Worm (Caenorhabditis elegans) whole organism, mixed stage, embryonic: ENCODE results near the gene K02E10.5.

Experiments used
- M03D4.4 ChIP-seq: sonication (generic microtip); optimal IDR thresholded peaks from 2 replicates; lab custom pipeline; 2017; ENCODE audit warnings: mild to moderate bottlenecking, missing genetic modification characterization, missing compliant biosample characterization
- bed-3 ChIP-seq: fragments of 200-800 bp; sonication (Bioruptor generic); optimal IDR thresholded peaks from 3 replicates; lab custom pipeline; 2018; ENCODE audit warnings: mild to moderate bottlenecking, missing genetic modification characterization, moderate library complexity, missing compliant biosample characterization
- ceh-39 ChIP-seq: fragments of 150-350 bp; optimal IDR thresholded peaks from 2 replicates; lab custom pipeline; 2014; ENCODE audit warnings: missing biosample characterization, missing genetic modification characterization
- ceh-43 ChIP-seq: fragments of 200-800 bp; sonication (Bioruptor generic); optimal IDR thresholded peaks from 2 replicates; lab custom pipeline; 2018; ENCODE audit warnings: mild to moderate bottlenecking, missing genetic modification characterization, moderate library complexity, missing compliant biosample characterization
- ces-1 ChIP-seq: fragments of 150-350 bp; optimal IDR thresholded peaks from 2 replicates; lab custom pipeline; 2014; ENCODE audit warnings: missing biosample characterization, missing genetic modification reagents, missing genetic modification characterization
- cnd-1 ChIP-seq: fragments of 200-800 bp; sonication (Bioruptor generic); optimal IDR thresholded peaks from 2 replicates; lab custom pipeline; 2018; ENCODE audit warnings: mild to moderate bottlenecking, missing genetic modification characterization, missing compliant biosample characterization
- drap-1 ChIP-seq: fragments of 200-800 bp; sonication (Bioruptor generic); optimal IDR thresholded peaks from 3 replicates; lab custom pipeline; 2018; ENCODE audit warnings: mild to moderate bottlenecking, missing genetic modification characterization, missing compliant biosample characterization
- elt-1 ChIP-seq: sonication (generic microtip); optimal IDR thresholded peaks from 2 replicates; lab custom pipeline; 2017; ENCODE audit warnings: missing genetic modification characterization, mild to moderate bottlenecking, missing compliant biosample characterization, antibody characterized with exemption, moderate library complexity, borderline replicate concordance; ENCODE audit not compliant: insufficient read depth
- elt-3 ChIP-seq: fragments of 150-350 bp; optimal IDR thresholded peaks from 2 replicates; lab custom pipeline; 2014; ENCODE audit warnings: missing biosample characterization, missing genetic modification characterization
- flh-1 ChIP-seq: fragments of 200-800 bp; sonication (Bioruptor generic); optimal IDR thresholded peaks from 2 replicates; lab custom pipeline; 2018; ENCODE audit warnings: mild to moderate bottlenecking, missing genetic modification characterization, moderate library complexity, missing compliant biosample characterization
- ham-2 ChIP-seq: fragments of 200-800 bp; sonication (Bioruptor generic); optimal IDR thresholded peaks from 2 replicates; lab custom pipeline; 2018; ENCODE audit warnings: mild to moderate bottlenecking, missing genetic modification characterization, missing compliant biosample characterization
- hlh-1 ChIP-seq: fragments of 150-350 bp; optimal IDR thresholded peaks from 2 replicates; lab custom pipeline; 2014; ENCODE audit warnings: missing biosample characterization, missing genetic modification reagents, missing genetic modification characterization
- lin-13 ChIP-seq: fragments of 150-350 bp; optimal IDR thresholded peaks from 2 replicates; lab custom pipeline; 2014; ENCODE audit warnings: missing biosample characterization, missing genetic modification characterization
- lin-32 ChIP-seq: fragments of 200-800 bp; sonication (Bioruptor generic); optimal IDR thresholded peaks from 2 replicates; lab custom pipeline; 2018; ENCODE audit warnings: mild to moderate bottlenecking, missing genetic modification characterization, missing compliant biosample characterization
- lsy-2 ChIP-seq: fragments of 150-350 bp; optimal IDR thresholded peaks from 2 replicates; lab custom pipeline; 2014; ENCODE audit warnings: missing biosample characterization, missing genetic modification characterization
- mep-1 ChIP-seq: fragments of 150-350 bp; optimal IDR thresholded peaks from 2 replicates; lab custom pipeline; 2017; ENCODE audit warnings: missing biosample characterization, missing genetic modification reagents, missing genetic modification characterization, inconsistent platforms
- mls-2 ChIP-seq: sonication (generic microtip); optimal IDR thresholded peaks from 2 replicates; lab custom pipeline; 2016; ENCODE audit warnings: mild to moderate bottlenecking, missing genetic modification characterization, moderate library complexity, missing compliant biosample characterization
- nhr-12 ChIP-seq: fragments of 150-350 bp; optimal IDR thresholded peaks from 2 replicates; lab custom pipeline; 2014; ENCODE audit warnings: missing biosample characterization, missing genetic modification characterization
- nhr-2 ChIP-seq: fragments of 150-350 bp; optimal IDR thresholded peaks from 2 replicates; lab custom pipeline; 2014; ENCODE audit warnings: missing biosample characterization, missing genetic modification characterization
- nhr-28 ChIP-seq: fragments of 150-350 bp; optimal IDR thresholded peaks from 2 replicates; lab custom pipeline; 2014; ENCODE audit warnings: missing biosample characterization, missing genetic modification characterization
- nhr-76 ChIP-seq: sonication (generic microtip); optimal IDR thresholded peaks from 2 replicates; lab custom pipeline; 2017; ENCODE audit warnings: missing biosample characterization, missing genetic modification characterization
- pha-4 ChIP-seq: fragments of 150-350 bp; optimal IDR thresholded peaks from 2 replicates; lab custom pipeline; 2018; ENCODE audit warnings: missing biosample characterization, missing genetic modification reagents, missing genetic modification characterization
- snpc-4 ChIP-seq: fragments of 150-350 bp; optimal IDR thresholded peaks from 2 replicates; lab custom pipeline; 2014; ENCODE audit warnings: missing biosample characterization, missing genetic modification characterization
- sptf-1 ChIP-seq: sonication (generic microtip); optimal IDR thresholded peaks from 2 replicates; lab custom pipeline; 2017; ENCODE audit warnings: mild to moderate bottlenecking, missing genetic modification characterization, moderate library complexity, missing compliant biosample characterization
- unc-120 ChIP-seq: sonication (generic microtip); optimal IDR thresholded peaks from 2 replicates; lab custom pipeline; 2017; ENCODE audit warnings: missing genetic modification characterization, missing compliant biosample characterization; ENCODE audit not compliant: poor library complexity, severe bottlenecking
- unc-39 ChIP-seq: fragments of 150-350 bp; optimal IDR thresholded peaks from 2 replicates; lab custom pipeline; 2014; ENCODE audit warnings: missing biosample characterization, missing genetic modification characterization
- zip-8 ChIP-seq: fragments of 150-350 bp; optimal IDR thresholded peaks from 2 replicates; lab custom pipeline; 2014; ENCODE audit warnings: missing biosample characterization, missing genetic modification characterization
- ztf-11 ChIP-seq: fragments of 150-350 bp; optimal IDR thresholded peaks from 2 replicates; lab custom pipeline; 2014; ENCODE audit warnings: missing biosample characterization, missing genetic modification characterization

Gene K02E10.5

DNA sequence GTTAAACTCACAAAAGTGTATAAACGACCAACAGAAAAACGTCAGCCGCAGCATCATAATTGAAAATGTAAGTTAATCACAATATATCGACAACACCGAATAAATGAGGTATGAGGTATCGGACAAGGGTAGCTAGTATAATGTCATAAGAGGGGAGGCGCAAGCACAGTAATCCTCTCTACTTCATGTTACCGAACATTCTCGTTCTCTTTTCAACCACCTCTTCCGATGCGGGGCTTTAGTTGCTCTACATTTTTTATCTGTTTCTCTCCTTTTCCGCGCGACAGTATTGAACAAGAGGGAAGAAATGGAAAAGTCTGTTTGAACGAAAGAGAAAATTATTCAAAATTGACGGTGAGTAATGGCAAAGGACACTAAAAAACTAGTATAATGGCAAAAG, 2.9 kb downstream of the K02E10.5 start, which contains the start of gene R04B3.3:
Gene R04B3.3, minus strand, starts transcription at position 101 of the 400 bp plus-strand sequence.
- no peak for TF ChIP-seq nhr-2
- TF ChIP-seq lsy-2 (tag; lab: Kevin White, UChicago) = no peak
- TF ChIP-seq ceh-39 = no peak
- TF ChIP-seq, all 35 proteins: peak for 0

DNA sequence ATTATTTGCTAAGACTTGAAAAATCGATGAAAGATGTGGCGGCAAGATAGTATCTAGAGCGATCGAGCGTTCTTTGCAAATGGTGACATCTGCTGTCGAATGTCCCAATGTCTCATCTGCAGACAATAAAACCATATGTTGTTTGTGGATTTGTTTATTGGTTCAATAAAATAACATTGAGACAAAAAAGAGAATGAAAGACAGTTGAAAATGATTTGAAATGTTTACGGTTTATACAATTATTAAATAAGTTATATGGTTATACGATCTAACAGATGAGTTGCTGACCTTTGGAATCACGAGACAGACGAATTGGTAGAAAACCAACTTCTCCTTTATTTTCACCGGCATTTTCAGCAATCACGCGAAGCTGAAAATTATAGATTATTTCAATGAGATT, 5.1 kb downstream of the K02E10.5 start, which contains the start of gene R04B3.2:
Gene R04B3.2, minus strand, starts transcription at position 101 of the 400 bp plus-strand sequence.
- TF ChIP-seq ztf-11 = no peak
- peak; percentile 51 for TF ChIP-seq lin-32 (GFP tag; lab: Kevin White, UChicago)
- TF ChIP-seq, all 35 proteins: peak for 1

ce11 chrX:2471303-2471702, 7.4 kb downstream of the K02E10.5 start, which contains the start of gene R04B3.1:
TSS of gene R04B3.1 (minus strand) at chrX:2471403.
- TF ChIP-seq nhr-12 (tag; lab: Kevin White, UChicago) = no peak
- no peak for TF ChIP-seq nhr-76 (tag; lab: Kevin White, UChicago)
- no peak for TF ChIP-seq zip-8 (tag; lab: Kevin White, UChicago)
- no peak for TF ChIP-seq unc-120
- TF ChIP-seq mls-2 (tag; lab: Kevin White, UChicago) = no peak
- no peak for TF ChIP-seq flh-1 (GFP tag; lab: Kevin White, UChicago)
- no peak for TF ChIP-seq lsy-2 (tag; lab: Kevin White, UChicago)
- TF ChIP-seq mep-1 = no peak
- no peak for TF ChIP-seq ztf-11
- no peak for TF ChIP-seq lin-13
- no peak for TF ChIP-seq hlh-1
- no peak for TF ChIP-seq ham-2 (GFP tag; lab: Kevin White, UChicago)
- no peak for TF ChIP-seq elt-3 (tag; lab: Kevin White, UChicago)
- no peak for TF ChIP-seq snpc-4 (tag; lab: Kevin White, UChicago)
- TF ChIP-seq elt-1 (tag; lab: Kevin White, UChicago) = no peak
- TF ChIP-seq ceh-39 = no peak

DNA sequence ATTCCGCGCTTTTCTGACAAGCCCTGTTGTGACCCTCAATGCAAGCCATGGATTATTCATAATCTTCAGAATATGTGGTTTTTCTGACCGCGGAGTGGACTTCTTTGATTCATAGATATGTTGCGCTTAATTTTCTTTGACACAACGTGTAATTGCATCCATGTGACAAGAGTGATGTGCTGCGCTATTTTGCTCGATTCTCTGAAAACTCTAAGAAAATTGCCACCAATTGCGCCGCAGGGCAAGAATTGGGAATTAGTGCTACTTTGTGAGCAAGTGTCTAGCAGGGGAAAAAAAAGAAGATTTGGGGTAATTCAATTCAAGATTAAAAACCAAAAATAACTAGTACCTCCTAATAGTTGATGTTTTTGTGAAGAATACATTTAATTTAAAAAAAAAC, 14.7 kb downstream of the K02E10.5 start:
- TF ChIP-seq nhr-28 (tag; lab: Kevin White, UChicago) = no peak
- no peak for TF ChIP-seq elt-1 (tag; lab: Kevin White, UChicago)
- TF ChIP-seq ham-2 (GFP tag; lab: Kevin White, UChicago) = no peak
- no peak for TF ChIP-seq flh-1 (GFP tag; lab: Kevin White, UChicago)
- TF ChIP-seq drap-1 (GFP tag; lab: Kevin White, UChicago) = no peak
- TF ChIP-seq sptf-1 (tag; lab: Kevin White, UChicago) = no peak
- TF ChIP-seq ces-1 (GFP tag; lab: Kevin White, UChicago) = no peak
- TF ChIP-seq pha-4 (tag; lab: Kevin White, UChicago) = no peak
- no peak for TF ChIP-seq M03D4.4 (tag; lab: Kevin White, UChicago)
- TF ChIP-seq zip-8 (tag; lab: Kevin White, UChicago) = no peak
- no peak for TF ChIP-seq bed-3
- TF ChIP-seq elt-3 (tag; lab: Kevin White, UChicago) = no peak
- TF ChIP-seq mls-2 (tag; lab: Kevin White, UChicago) = no peak
- no peak for TF ChIP-seq unc-39 (tag; lab: Kevin White, UChicago)
- no peak for TF ChIP-seq hlh-1
- TF ChIP-seq cnd-1 = no peak
- TF ChIP-seq ceh-43 (GFP tag; lab: Kevin White, UChicago) = no peak
- TF ChIP-seq ztf-11 = no peak
- TF ChIP-seq nhr-76 (tag; lab: Kevin White, UChicago) = no peak

DNA sequence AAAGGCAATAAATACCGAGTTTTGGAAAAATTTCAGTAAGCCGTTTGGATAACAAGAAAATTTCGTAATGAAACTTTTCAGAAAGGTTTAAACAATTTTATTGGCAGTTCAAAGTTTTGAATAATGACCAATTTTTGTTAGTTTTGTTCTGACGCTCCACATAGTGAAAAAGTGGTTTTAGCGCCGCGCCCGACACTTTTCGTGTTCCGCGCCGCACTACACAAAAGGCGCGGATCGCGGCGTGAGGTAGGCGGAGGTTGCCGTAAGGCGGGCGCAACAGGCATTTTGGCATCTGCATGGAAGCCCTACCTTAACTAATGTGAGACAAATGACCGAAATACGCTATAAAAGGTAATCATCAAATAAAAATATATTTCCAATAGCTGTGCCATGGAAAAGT, 17.0 kb downstream of the K02E10.5 start:
- no peak for TF ChIP-seq drap-1 (GFP tag; lab: Kevin White, UChicago)
- TF ChIP-seq flh-1 (GFP tag; lab: Kevin White, UChicago) = no peak
- no peak for TF ChIP-seq unc-39 (tag; lab: Kevin White, UChicago)
- no peak for TF ChIP-seq cnd-1
- no peak for TF ChIP-seq ceh-39
- TF ChIP-seq, all 35 proteins: peak for 0

ce11 chrX:2459793-2460192, 18.9 kb downstream of the K02E10.5 start, which contains the start of gene fox-1:
TSS of gene fox-1 (minus strand) at chrX:2459893.
- no peak for TF ChIP-seq zip-8 (tag; lab: Kevin White, UChicago)
- peak; percentile 16 for TF ChIP-seq sptf-1 (tag; lab: Kevin White, UChicago)
- TF ChIP-seq M03D4.4 (tag; lab: Kevin White, UChicago) = peak; percentile 1
- TF ChIP-seq, all 35 proteins: peak for 2
